Worm (Caenorhabditis elegans) whole organism, L3 larva: ENCODE measurements around the gene C36C9.6.
"Not testable (repeated sequence)": the region's sequence is repeated elsewhere in the genome, so short reads cannot be mapped to it uniquely, and the experiment has no call there.

Experiments
- R02D3.7 ChIP-seq: fragments of 150-350 bp; optimal IDR thresholded peaks from 2 replicates; lab custom pipeline; 2014; ENCODE audit warnings: missing biosample characterization, missing genetic modification characterization
- aly-2 ChIP-seq: fragments of 150-350 bp; optimal IDR thresholded peaks from 2 replicates; lab custom pipeline; 2014; ENCODE audit warnings: missing biosample characterization, missing genetic modification characterization
- ama-1 ChIP-seq: fragments of 150-350 bp; optimal IDR thresholded peaks from 2 replicates; lab custom pipeline; 2018
- ceh-16 ChIP-seq: sonication (generic microtip); optimal IDR thresholded peaks from 2 replicates; lab custom pipeline; 2017; ENCODE audit warnings: missing biosample characterization, missing genetic modification characterization
- ceh-82 ChIP-seq: fragments of 150-350 bp; optimal IDR thresholded peaks from 2 replicates; lab custom pipeline; 2014; ENCODE audit warnings: missing biosample characterization, missing genetic modification characterization
- ceh-9 ChIP-seq: sonication (generic microtip); optimal IDR thresholded peaks from 2 replicates; lab custom pipeline; 2018; ENCODE audit warnings: missing biosample characterization, missing genetic modification characterization
- daf-12 ChIP-seq: fragments of 150-350 bp; optimal IDR thresholded peaks from 2 replicates; lab custom pipeline; 2014; ENCODE audit warnings: missing biosample characterization, missing genetic modification reagents, missing genetic modification characterization
- egl-27 ChIP-seq: sonication (generic microtip); optimal IDR thresholded peaks from 4 replicates; lab custom pipeline; 2017; ENCODE audit warnings: missing biosample characterization, missing genetic modification reagents, missing genetic modification characterization
- egl-5 ChIP-seq: fragments of 150-350 bp; optimal IDR thresholded peaks from 2 replicates; lab custom pipeline; 2017; ENCODE audit warnings: missing biosample characterization, missing genetic modification reagents, missing genetic modification characterization, inconsistent platforms
- elt-1 ChIP-seq: fragments of 150-350 bp; optimal IDR thresholded peaks from 2 replicates; lab custom pipeline; 2014; ENCODE audit warnings: missing biosample characterization, missing genetic modification characterization
- elt-2 ChIP-seq: sonication (generic microtip); optimal IDR thresholded peaks from 2 replicates; lab custom pipeline; 2016; ENCODE audit warnings: missing genetic modification reagents, mild to moderate bottlenecking, missing genetic modification characterization, missing compliant biosample characterization
- elt-3 ChIP-seq, 3 experiments: fragments of 150-350 bp in 1 of 3; sonication (generic microtip) in 2 of 3; optimal IDR thresholded peaks; 2 replicates in 2 of 3; 4 replicates in 1 of 3; lab custom pipeline; 2014 to 2017; ENCODE audit warnings: missing biosample characterization in 3 of 3, missing genetic modification characterization in 3 of 3
- fkh-10 ChIP-seq: sonication (generic microtip); optimal IDR thresholded peaks from 2 replicates; lab custom pipeline; 2017; ENCODE audit warnings: missing biosample characterization, missing genetic modification reagents, missing genetic modification characterization
- fos-1 ChIP-seq: fragments of 150-350 bp; optimal IDR thresholded peaks from 2 replicates; lab custom pipeline; 2014; ENCODE audit warnings: missing biosample characterization, missing genetic modification characterization
- lin-15B ChIP-seq: fragments of 150-350 bp; optimal IDR thresholded peaks from 2 replicates; lab custom pipeline; 2014; ENCODE audit warnings: missing biosample characterization, missing genetic modification characterization
- lin-39 ChIP-seq: fragments of 150-350 bp; optimal IDR thresholded peaks from 2 replicates; lab custom pipeline; 2018; ENCODE audit warnings: missing biosample characterization, missing genetic modification reagents, missing genetic modification characterization
- lsy-12 ChIP-seq: sonication (generic microtip); optimal IDR thresholded peaks from 2 replicates; lab custom pipeline; 2016; ENCODE audit warnings: mild to moderate bottlenecking, missing genetic modification characterization, missing compliant biosample characterization
- nfya-1 ChIP-seq: sonication (generic microtip); optimal IDR thresholded peaks from 2 replicates; lab custom pipeline; 2017; ENCODE audit warnings: missing genetic modification characterization, mild to moderate bottlenecking, missing compliant biosample characterization, antibody characterized with exemption, moderate library complexity; ENCODE audit not compliant: insufficient read depth
- nhr-11 ChIP-seq: fragments of 150-350 bp; optimal IDR thresholded peaks from 2 replicates; lab custom pipeline; 2014; ENCODE audit warnings: missing biosample characterization, missing genetic modification characterization
- nhr-237 ChIP-seq: fragments of 150-350 bp; optimal IDR thresholded peaks from 2 replicates; lab custom pipeline; 2014; ENCODE audit warnings: missing biosample characterization, missing genetic modification characterization
- nhr-28 ChIP-seq: fragments of 150-350 bp; optimal IDR thresholded peaks from 2 replicates; lab custom pipeline; 2014; ENCODE audit warnings: missing biosample characterization, missing genetic modification characterization
- nhr-43 ChIP-seq: sonication (generic microtip); optimal IDR thresholded peaks from 2 replicates; lab custom pipeline; 2016; ENCODE audit warnings: mild to moderate bottlenecking, missing genetic modification characterization, missing compliant biosample characterization; ENCODE audit not compliant: poor library complexity, severe bottlenecking
- nhr-76 ChIP-seq: fragments of 150-350 bp; sonication (generic microtip); optimal IDR thresholded peaks from 5 replicates; lab custom pipeline; 2014; ENCODE audit warnings: missing biosample characterization, missing genetic modification characterization
- nhr-77 ChIP-seq: fragments of 150-350 bp; optimal IDR thresholded peaks from 2 replicates; lab custom pipeline; 2014; ENCODE audit warnings: missing biosample characterization, missing genetic modification characterization
- pqm-1 ChIP-seq: fragments of 150-350 bp; optimal IDR thresholded peaks from 2 replicates; lab custom pipeline; 2017; ENCODE audit warnings: missing biosample characterization, missing genetic modification characterization, inconsistent platforms
- sea-2 ChIP-seq: fragments of 150-350 bp; sonication (generic microtip); optimal IDR thresholded peaks from 4 replicates; lab custom pipeline; 2014; ENCODE audit warnings: missing biosample characterization, missing genetic modification reagents, missing genetic modification characterization
- skn-1 ChIP-seq: fragments of 150-350 bp; optimal IDR thresholded peaks from 2 replicates; lab custom pipeline; 2014; ENCODE audit warnings: missing biosample characterization, missing genetic modification characterization
- snpc-4 ChIP-seq: fragments of 150-350 bp; optimal IDR thresholded peaks from 2 replicates; lab custom pipeline; 2014; ENCODE audit warnings: missing biosample characterization, missing genetic modification characterization
- tbx-2 ChIP-seq: sonication (generic microtip); optimal IDR thresholded peaks from 2 replicates; lab custom pipeline; 2016; ENCODE audit warnings: mild to moderate bottlenecking, missing genetic modification characterization, missing compliant biosample characterization
- zag-1 ChIP-seq: fragments of 150-350 bp; optimal IDR thresholded peaks from 2 replicates; lab custom pipeline; 2014; ENCODE audit warnings: missing biosample characterization, missing genetic modification characterization
- ztf-4 ChIP-seq: fragments of 150-350 bp; optimal IDR thresholded peaks from 2 replicates; lab custom pipeline; 2014; ENCODE audit warnings: missing biosample characterization, missing genetic modification characterization

The C36C9.6 gene

ce11 chrX:1703049-1703448, 12.3 kb upstream of the C36C9.6 start:
- TF ChIP-seq aly-2 (tag; lab: Kevin White, UChicago) (no peak), ceh-9 (no peak), nhr-43 (tag; lab: Kevin White, UChicago) (no peak)

- TF ChIP-seq snpc-4 (tag; lab: Kevin White, UChicago) (no peak), fkh-10 (GFP tag; lab: Kevin White, UChicago) (no peak), ztf-4 (tag; lab: Kevin White, UChicago) (no peak), nhr-11 (tag; lab: Kevin White, UChicago) (no peak), nfya-1 (tag; lab: Kevin White, UChicago) (no peak), ceh-9 (no peak), pqm-1 (tag; lab: Kevin White, UChicago) (no peak), ceh-16 (no peak)
Measured at ce11 chrX:1698476-1698875, 7.7 kb upstream of the C36C9.6 start.

ce11 chrX:1696879-1697278, 6.1 kb upstream of the C36C9.6 start, which contains the start of gene C36C9.4:
TSS of gene C36C9.4 (minus strand) at chrX:1696979.
- not testable (repeated sequence) for TF ChIP-seq nhr-76 (tag; lab: Kevin White, UChicago); elt-1; ceh-82 (tag; lab: Kevin White, UChicago)

- TF ChIP-seq pqm-1, nfya-1, nhr-76 (tag; lab: Kevin White, UChicago): not testable (repeated sequence)
- TF ChIP-seq, all 47 proteins: peak for 0; not testable (repeated sequence) for 47
Measured at ce11 chrX:1689996-1690395, 798 bp downstream of the C36C9.6 start, which contains the start of gene C36C9.12. TSS of gene C36C9.12 (minus strand) at chrX:1690096.

- not testable (repeated sequence) for TF ChIP-seq R02D3.7; nhr-28 (tag; lab: Kevin White, UChicago); ceh-82 (tag; lab: Kevin White, UChicago)
Measured at ce11 chrX:1687079-1687478, 3.7 kb downstream of the C36C9.6 start, which contains the start of gene C36C9.11. TSS of gene C36C9.11 (plus strand) at chrX:1687379.

ce11 chrX:1682558-1682957, 8.2 kb downstream of the C36C9.6 start, which contains the start of gene meg-4:
TSS of gene meg-4 (plus strand) at chrX:1682954.
- TF ChIP-seq daf-12 (tag; lab: Kevin White, UChicago) = no peak
- no peak for TF ChIP-seq lin-39 (tag; lab: Kevin White, UChicago)
- no peak for TF ChIP-seq ztf-4 (tag; lab: Kevin White, UChicago)
- no peak for TF ChIP-seq snpc-4 (tag; lab: Kevin White, UChicago)
- no peak for TF ChIP-seq lsy-12 (tag; lab: Kevin White, UChicago)
- TF ChIP-seq aly-2 (tag; lab: Kevin White, UChicago) = no peak

- TF ChIP-seq egl-27 (tag; lab: Kevin White, UChicago) (no peak), egl-5 (tag; lab: Kevin White, UChicago) (no peak), sea-2 (no peak)
Measured at ce11 chrX:1678021-1678420, 12.8 kb downstream of the C36C9.6 start, which contains the start of gene fbxa-170. TSS of gene fbxa-170 (minus strand) at chrX:1678121.

- TF ChIP-seq fkh-10 (GFP tag; lab: Kevin White, UChicago) (no peak), elt-2 (tag; lab: Kevin White, UChicago) (no peak), tbx-2 (tag; lab: Kevin White, UChicago) (no peak), ama-1 (lab: Kevin White, UChicago) (no peak), aly-2 (tag; lab: Kevin White, UChicago) (no peak), ceh-82 (tag; lab: Kevin White, UChicago) (no peak), nhr-77 (tag; lab: Kevin White, UChicago) (no peak), ceh-9 (no peak), fos-1 (no peak), ceh-16 (no peak), lin-15B (no peak), elt-3 (tag; optimal IDR thresholded peaks at IDR 0.05; lab: Kevin White, UChicago) (no peak), nhr-11 (tag; lab: Kevin White, UChicago) (no peak), zag-1 (tag; lab: Kevin White, UChicago) (no peak), egl-27 (tag; lab: Kevin White, UChicago) (no peak), skn-1 (tag; lab: Kevin White, UChicago) (no peak), R02D3.7 (no peak), nhr-237 (no peak), snpc-4 (tag; lab: Kevin White, UChicago) (no peak), egl-5 (tag; lab: Kevin White, UChicago) (no peak)
Measured at ce11 chrX:1675879-1676278, 14.9 kb downstream of the C36C9.6 start.
